Worm (Caenorhabditis elegans): ENCODE data around the gene nbet-1.

ce11 chrIV:5210606-5211005 is 1.3 kb downstream of the nbet-1 start:
- TF ChIP-seq mef-2 (tag; optimal IDR thresholded peaks at IDR 0.05) (no peak), nhr-237 (tag; optimal IDR thresholded peaks at IDR 0.05) (no peak), unc-62 (GFP tag; optimal IDR thresholded peaks at IDR 0.05) (no peak), hlh-4 (tag; optimal IDR thresholded peaks at IDR 0.05) (no peak), nhr-77 (tag; optimal IDR thresholded peaks at IDR 0.05) (no peak), fkh-10 (GFP tag; optimal IDR thresholded peaks at IDR 0.05) (no peak), C34B4.2 (tag; optimal IDR thresholded peaks at IDR 0.05) (no peak), skn-1 (tag; optimal IDR thresholded peaks at IDR 0.05) (no peak)

Data from whole organism, L1 larva.